Worm (Caenorhabditis elegans) whole organism, midembryonic: ENCODE results near the gene C24B9.3.

Experiments used
- ref-1 ChIP-seq: fragments of 200-800 bp; sonication (Bioruptor generic); conservative IDR thresholded peaks from 2 replicates; pipeline ENCODE4 v1.3.6; 2022; ENCODE audit warnings: missing genetic modification reagents, missing genetic modification characterization, missing compliant biosample characterization
- tab-1 ChIP-seq: fragments of 200-800 bp; sonication (Bioruptor generic); IDR thresholded peaks from 2 replicates; pipeline ENCODE4 v1.3.6; 2022; ENCODE audit warnings: missing genetic modification characterization, missing compliant biosample characterization

DNA sequence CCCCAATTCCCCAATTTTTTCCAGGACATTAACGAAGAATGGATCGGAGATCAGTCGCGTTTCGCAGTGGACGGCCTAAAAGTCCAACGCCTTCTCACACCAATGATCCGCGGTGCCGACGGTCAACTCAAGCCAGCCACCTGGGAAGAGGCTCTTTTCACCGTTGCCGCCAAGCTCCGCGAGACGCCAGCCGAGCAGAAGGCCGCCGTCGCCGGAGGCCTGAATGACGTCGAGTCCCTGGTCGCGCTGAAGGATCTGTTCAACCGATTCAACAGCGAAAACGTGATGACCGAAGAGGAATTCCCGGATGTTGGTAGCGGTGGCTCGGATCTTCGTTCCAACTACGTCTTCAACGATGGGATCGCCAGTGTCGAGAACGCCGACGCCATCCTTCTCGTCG, 8.5 kb downstream of the C24B9.3 start:
- TF ChIP-seq ref-1: no peak
- no peak for TF ChIP-seq tab-1
